Worm (Caenorhabditis elegans): ENCODE measurements around the gene F49H6.5.

F49H6.5 gene

DNA sequence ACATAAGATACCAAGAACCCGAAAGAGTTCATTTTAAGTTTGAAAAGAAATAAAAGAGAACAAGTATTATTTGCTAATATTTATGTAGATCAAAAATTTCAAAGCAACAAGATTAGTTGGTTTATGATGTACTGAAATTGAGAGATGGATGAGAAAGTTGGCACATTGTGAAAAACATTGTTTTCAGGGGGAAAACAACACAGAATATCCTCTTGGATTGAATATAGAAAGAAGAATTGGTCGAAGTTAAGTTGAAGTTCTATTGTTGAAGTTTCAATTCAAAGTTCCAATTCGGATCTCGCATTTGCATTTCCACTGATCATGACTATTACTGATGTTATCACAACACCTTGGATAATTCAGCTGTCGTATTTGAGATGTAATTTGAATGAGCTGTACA, 22.4 kb upstream of the F49H6.5 start:
- no peak for TF ChIP-seq nhr-11 (tag; optimal IDR thresholded peaks at IDR 0.05)
- TF ChIP-seq zag-1 (tag; optimal IDR thresholded peaks at IDR 0.05), result no peak
- TF ChIP-seq dmd-4 (tag; optimal IDR thresholded peaks at IDR 0.05), result no peak
- no peak for TF ChIP-seq sma-3 (GFP tag; optimal IDR thresholded peaks at IDR 0.05)
- no peak for TF ChIP-seq skn-1 (tag; optimal IDR thresholded peaks at IDR 0.05)
- no peak for TF ChIP-seq nhr-237 (tag; optimal IDR thresholded peaks at IDR 0.05)
- TF ChIP-seq ama-1 (optimal IDR thresholded peaks at IDR 0.05), result no peak

DNA sequence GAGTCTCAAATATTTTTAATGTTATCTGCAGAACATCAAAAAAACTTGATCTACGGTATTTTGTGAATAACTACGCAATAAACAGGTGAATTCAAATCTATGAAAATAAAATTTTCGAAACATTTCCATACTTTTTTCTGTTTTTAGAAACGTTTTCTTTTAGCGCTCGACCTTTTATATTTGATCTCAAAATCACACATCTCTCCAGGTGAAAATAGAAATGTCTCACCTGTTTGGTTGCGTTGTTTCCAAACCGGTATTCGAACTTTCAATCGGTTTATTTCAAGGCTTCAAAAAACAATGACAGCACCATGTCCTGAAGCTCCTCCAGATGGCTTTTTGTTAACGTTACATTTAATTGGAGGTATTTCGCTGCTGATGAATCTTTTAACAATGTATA, 21.9 kb upstream of the F49H6.5 start, which contains the start of gene sri-9:
sri-9 (plus strand) TSS at position 301 of the 400 bp plus-strand sequence.
- TF ChIP-seq aly-2 (tag; optimal IDR thresholded peaks at IDR 0.05) (no peak), elt-3 (tag; optimal IDR thresholded peaks at IDR 0.05) (no peak), sma-9 (GFP tag; optimal IDR thresholded peaks at IDR 0.05) (no peak), sma-9 (tag; optimal IDR thresholded peaks at IDR 0.05) (no peak), nhr-21 (tag; optimal IDR thresholded peaks at IDR 0.05) (no peak), mab-5 (tag; optimal IDR thresholded peaks at IDR 0.05) (no peak), nhr-237 (tag; optimal IDR thresholded peaks at IDR 0.05) (no peak), mbf-1 (tag; optimal IDR thresholded peaks at IDR 0.05) (no peak), nhr-12 (tag; optimal IDR thresholded peaks at IDR 0.05) (no peak), nhr-77 (tag; optimal IDR thresholded peaks at IDR 0.05) (no peak), elt-1 (tag; optimal IDR thresholded peaks at IDR 0.05) (no peak), zag-1 (tag; optimal IDR thresholded peaks at IDR 0.05) (no peak), sem-4 (tag; optimal IDR thresholded peaks at IDR 0.05) (no peak), lin-11 (tag; optimal IDR thresholded peaks at IDR 0.05) (no peak), nhr-10 (tag; optimal IDR thresholded peaks at IDR 0.05) (no peak)

DNA sequence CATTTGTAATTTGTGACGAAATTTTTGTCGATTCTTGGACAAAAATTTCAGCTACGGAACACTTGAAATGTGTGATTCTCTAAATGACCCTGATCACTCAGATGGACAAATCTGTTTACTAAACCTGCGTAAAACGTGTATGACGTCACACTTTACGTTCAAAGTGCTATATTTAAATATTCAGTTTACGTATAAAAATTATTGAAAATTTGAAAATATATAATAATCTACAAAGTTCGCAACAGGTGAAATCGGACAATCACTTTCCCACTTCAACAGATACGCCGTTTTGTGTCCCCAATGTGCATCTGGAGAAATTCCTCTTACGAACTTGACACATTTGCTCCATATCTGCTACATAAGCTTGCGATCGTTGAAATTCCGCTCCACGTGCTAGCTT, 17.9 kb upstream of the F49H6.5 start, which contains the start of gene srh-131:
srh-131 (plus strand) TSS at position 301 of the 400 bp plus-strand sequence.
- TF ChIP-seq crh-2 (tag; optimal IDR thresholded peaks at IDR 0.05), result no peak
- TF ChIP-seq dmd-4 (tag; optimal IDR thresholded peaks at IDR 0.05), result no peak
- no peak for TF ChIP-seq unc-55 (GFP tag; optimal IDR thresholded peaks at IDR 0.05)
- no peak for TF ChIP-seq fos-1 (tag; optimal IDR thresholded peaks at IDR 0.05)
- no peak for TF ChIP-seq peb-1 (tag; optimal IDR thresholded peaks at IDR 0.05)
- no peak for TF ChIP-seq R02D3.7 (tag; optimal IDR thresholded peaks at IDR 0.05)
- no peak for TF ChIP-seq ceh-16 (tag; optimal IDR thresholded peaks at IDR 0.05)
- TF ChIP-seq nhr-237 (tag; optimal IDR thresholded peaks at IDR 0.05), result no peak
- TF ChIP-seq lin-13 (GFP tag; optimal IDR thresholded peaks at IDR 0.05), result no peak
- no peak for TF ChIP-seq alr-1 (tag; optimal IDR thresholded peaks at IDR 0.05)
- TF ChIP-seq ztf-11 (tag; optimal IDR thresholded peaks at IDR 0.05), result no peak
- TF ChIP-seq Y55F3AM.14 (GFP tag; optimal IDR thresholded peaks at IDR 0.05), result no peak
- no peak for TF ChIP-seq ceh-82 (tag; optimal IDR thresholded peaks at IDR 0.05)
- TF ChIP-seq nhr-6 (tag; optimal IDR thresholded peaks at IDR 0.05), result no peak

ce11 chrV:17008302-17008701, 14.7 kb upstream of the F49H6.5 start, which contains the start of gene sri-69:
sri-69 (minus strand) TSS chrV:17008402.
- TF ChIP-seq nhr-6 (tag; optimal IDR thresholded peaks at IDR 0.05), result no peak

DNA sequence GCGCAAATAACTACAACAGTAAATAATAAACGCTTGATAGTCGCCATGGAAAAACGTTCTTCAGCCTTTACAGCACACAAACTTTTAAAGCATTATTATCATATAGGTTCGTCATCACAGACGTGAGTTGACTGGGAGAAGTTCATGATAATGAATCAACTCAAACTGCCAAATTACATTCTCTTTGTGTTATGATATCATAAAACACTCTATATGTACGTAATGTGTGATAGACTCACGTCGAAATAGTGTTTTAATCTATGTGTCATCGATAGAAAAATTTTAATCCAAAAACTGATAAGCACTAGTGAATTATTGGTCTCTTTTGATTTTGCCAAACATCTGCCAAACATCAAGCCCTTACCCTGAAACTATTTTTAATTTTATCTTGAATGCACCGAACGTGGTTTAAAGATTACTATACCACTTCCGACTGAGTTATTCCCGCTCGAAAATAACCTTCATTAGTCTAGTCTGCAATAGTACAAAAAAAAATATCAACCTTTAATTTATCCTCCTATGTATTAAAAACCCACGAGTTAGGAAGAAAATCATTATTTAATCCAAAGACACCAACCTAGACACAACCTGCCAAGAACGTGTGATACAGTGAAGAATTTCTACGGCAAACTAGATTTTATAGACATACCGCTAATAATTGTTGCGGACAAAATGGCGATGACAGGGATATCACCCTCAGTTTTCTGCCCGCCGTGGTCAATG, 13.5 kb upstream of the F49H6.5 start, which contains the start of the genes clc-12 and clec-240:
clc-12 (minus strand) TSS at position 47 of the 723 bp plus-strand sequence.
clec-240 (plus strand) TSS at position 673 of the 723 bp plus-strand sequence.
- TF ChIP-seq egl-27 (tag; optimal IDR thresholded peaks at IDR 0.05), result no peak
- TF ChIP-seq fos-1 (tag; optimal IDR thresholded peaks at IDR 0.05), result peak; percentile 49
- no peak for TF ChIP-seq dmd-4 (tag; optimal IDR thresholded peaks at IDR 0.05)
- TF ChIP-seq aly-2 (tag; optimal IDR thresholded peaks at IDR 0.05), result no peak
- no peak for TF ChIP-seq F13H6.1 (tag; optimal IDR thresholded peaks at IDR 0.05)

ce11 chrV:17013232-17013631, 9.8 kb upstream of the F49H6.5 start, which contains the start of gene clec-241:
clec-241 (minus strand) TSS chrV:17013332.
- TF ChIP-seq unc-62 (GFP tag; optimal IDR thresholded peaks at IDR 0.05), result no peak
- TF ChIP-seq ztf-4 (tag; optimal IDR thresholded peaks at IDR 0.05), result no peak
- TF ChIP-seq snpc-4 (tag; optimal IDR thresholded peaks at IDR 0.05), result no peak
- TF ChIP-seq C34F6.9 (tag; optimal IDR thresholded peaks at IDR 0.05), result no peak
- TF ChIP-seq elt-3 (tag; optimal IDR thresholded peaks at IDR 0.05), result no peak
- no peak for TF ChIP-seq aly-2 (tag; optimal IDR thresholded peaks at IDR 0.05)
- no peak for TF ChIP-seq fos-1 (tag; optimal IDR thresholded peaks at IDR 0.05)
- no peak for TF ChIP-seq alr-1 (tag; optimal IDR thresholded peaks at IDR 0.05)
- no peak for TF ChIP-seq sma-3 (GFP tag; optimal IDR thresholded peaks at IDR 0.05)
- TF ChIP-seq unc-55 (GFP tag; optimal IDR thresholded peaks at IDR 0.05), result no peak
- TF ChIP-seq unc-39 (tag; optimal IDR thresholded peaks at IDR 0.05), result no peak
- TF ChIP-seq nhr-77 (tag; optimal IDR thresholded peaks at IDR 0.05), result no peak
- no peak for TF ChIP-seq peb-1 (tag; optimal IDR thresholded peaks at IDR 0.05)
- TF ChIP-seq ceh-16 (tag; optimal IDR thresholded peaks at IDR 0.05), result no peak
- no peak for TF ChIP-seq lsy-2 (tag; optimal IDR thresholded peaks at IDR 0.05)
